Fruit fly (Drosophila melanogaster): Measurements from ENCODE around the gene Septin1.

DNA sequence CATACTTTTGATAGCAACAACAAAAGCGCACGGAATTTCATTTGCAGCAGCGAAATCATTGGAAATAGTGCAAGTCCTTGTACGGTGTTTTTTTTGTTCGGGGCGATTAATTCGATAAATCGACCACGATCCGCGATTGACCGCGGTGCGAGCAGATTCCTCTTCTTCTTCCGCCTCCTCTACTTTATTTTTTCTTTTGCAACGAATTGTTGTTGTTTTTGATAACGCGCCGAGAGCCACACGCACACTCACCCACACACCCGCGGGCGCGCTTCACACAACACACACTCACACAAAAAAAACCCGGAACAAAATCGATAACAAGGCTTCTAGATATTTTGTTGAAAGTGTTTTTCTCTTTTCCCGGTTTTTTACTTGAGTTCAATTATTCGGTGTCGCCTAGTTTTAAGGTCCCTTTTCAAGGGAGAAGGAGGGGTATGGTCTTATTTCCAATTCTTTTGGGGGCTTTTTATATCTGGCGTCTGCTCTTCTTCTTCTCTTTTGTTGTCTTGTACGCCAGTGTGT, 34.9 kb upstream of the Septin1 start:
- TF ChIP-seq cnc (optimal IDR thresholded peaks at IDR 0.05), result no peak
- TF ChIP-seq CG5204 (GFP tag; optimal IDR thresholded peaks at IDR 0.05), result no peak
- TF ChIP-seq Mnt (GFP tag; optimal IDR thresholded peaks at IDR 0.05), result no peak
- TF ChIP-seq cic (GFP tag; optimal IDR thresholded peaks at IDR 0.05), result no peak
- TF ChIP-seq CG12768 (GFP tag; optimal IDR thresholded peaks at IDR 0.05), result no peak
- no peak for TF ChIP-seq CG1620 (GFP tag; optimal IDR thresholded peaks at IDR 0.05)
- TF ChIP-seq Hr96 (GFP tag; optimal IDR thresholded peaks at IDR 0.05), result no peak
- TF ChIP-seq pad (GFP tag; optimal IDR thresholded peaks at IDR 0.05), result no peak
- TF ChIP-seq CG11617 (GFP tag; optimal IDR thresholded peaks at IDR 0.05), result no peak
- no peak for TF ChIP-seq ovo (GFP tag; optimal IDR thresholded peaks at IDR 0.05)
- no peak for TF ChIP-seq CG7045 (GFP tag; optimal IDR thresholded peaks at IDR 0.05)
- TF ChIP-seq CG14711 (tag; optimal IDR thresholded peaks at IDR 0.05), result no peak
